Worm (Caenorhabditis elegans) whole organism, young adult: Measurements from ENCODE around the gene pik-1.

Experiments used
- B0261.1 ChIP-seq: sonication (generic microtip); optimal IDR thresholded peaks from 2 replicates; lab custom pipeline; 2016; ENCODE audit warnings: mild to moderate bottlenecking, missing genetic modification characterization, moderate library complexity, missing compliant biosample characterization
- Y56A3A.18 ChIP-seq: fragments of 200-800 bp; sonication (Bioruptor generic); IDR thresholded peaks from 2 replicates; pipeline ENCODE4 v1.3.6; 2022; ENCODE audit warnings: missing genetic modification reagents, missing genetic modification characterization, missing compliant biosample characterization
- atf-7 ChIP-seq: sonication (generic microtip); optimal IDR thresholded peaks from 2 replicates; lab custom pipeline; 2017; ENCODE audit warnings: mild to moderate bottlenecking, missing genetic modification characterization, missing compliant biosample characterization
- bed-1 ChIP-seq: fragments of 200-800 bp; sonication (Bioruptor generic); IDR thresholded peaks from 2 replicates; pipeline ENCODE4 v1.3.6; 2022; ENCODE audit warnings: missing genetic modification reagents, missing genetic modification characterization, missing compliant biosample characterization
- cebp-2 ChIP-seq: fragments of 200-800 bp; sonication (Bioruptor generic); IDR thresholded peaks from 2 replicates; pipeline ENCODE4 v1.3.6; 2022; ENCODE audit warnings: missing genetic modification characterization, missing compliant biosample characterization
- ceh-40 ChIP-seq: fragments of 200-800 bp; sonication (Bioruptor generic); IDR thresholded peaks from 2 replicates; pipeline ENCODE4 v1.3.6; 2022; ENCODE audit warnings: missing genetic modification characterization, missing compliant biosample characterization
- dox-1 ChIP-seq: fragments of 200-800 bp; sonication (Bioruptor generic); IDR thresholded peaks from 2 replicates; pipeline ENCODE4 v1.3.6; 2022; ENCODE audit warnings: missing genetic modification reagents, missing genetic modification characterization, missing compliant biosample characterization
- egrh-3 ChIP-seq: fragments of 200-800 bp; sonication (Bioruptor generic); IDR thresholded peaks from 2 replicates; pipeline ENCODE4 v1.3.6; 2022; ENCODE audit warnings: missing genetic modification reagents, missing genetic modification characterization, missing compliant biosample characterization
- hmg-1.2 ChIP-seq: fragments of 200-800 bp; sonication (Bioruptor generic); IDR thresholded peaks from 2 replicates; pipeline ENCODE4 v1.3.6; 2022; ENCODE audit warnings: missing genetic modification reagents, missing genetic modification characterization, missing compliant biosample characterization
- hmg-20 ChIP-seq: fragments of 200-800 bp; sonication (Bioruptor generic); IDR thresholded peaks from 2 replicates; pipeline ENCODE4 v1.3.6; 2022; ENCODE audit warnings: missing genetic modification reagents, missing genetic modification characterization, missing compliant biosample characterization
- hsf-1 ChIP-seq: fragments of 200-800 bp; sonication (Bioruptor generic); IDR thresholded peaks from 2 replicates; pipeline ENCODE4 v1.3.6; 2022; ENCODE audit warnings: missing genetic modification reagents, missing genetic modification characterization, missing compliant biosample characterization
- lag-1 ChIP-seq: fragments of 200-800 bp; sonication (Bioruptor generic); IDR thresholded peaks from 2 replicates; pipeline ENCODE4 v1.3.6; 2022; ENCODE audit warnings: missing genetic modification reagents, missing genetic modification characterization, missing compliant biosample characterization
- lir-1 ChIP-seq: fragments of 200-800 bp; sonication (Bioruptor generic); conservative IDR thresholded peaks from 2 replicates; pipeline ENCODE4 v1.3.6; 2022; ENCODE audit warnings: missing genetic modification reagents, missing genetic modification characterization, missing compliant biosample characterization
- madf-10 ChIP-seq: sonication (generic microtip); optimal IDR thresholded peaks from 2 replicates; lab custom pipeline; 2016; ENCODE audit warnings: mild to moderate bottlenecking, missing genetic modification characterization, missing compliant biosample characterization
- madf-3 ChIP-seq: fragments of 200-800 bp; sonication (Bioruptor generic); IDR thresholded peaks from 2 replicates; pipeline ENCODE4 v1.3.6; 2022; ENCODE audit warnings: missing genetic modification reagents, missing genetic modification characterization, missing compliant biosample characterization
- madf-6 ChIP-seq: fragments of 200-800 bp; sonication (Bioruptor generic); IDR thresholded peaks from 2 replicates; pipeline ENCODE4 v1.3.6; 2022; ENCODE audit warnings: missing genetic modification reagents, missing genetic modification characterization, missing compliant biosample characterization
- mes-4 ChIP-seq: sonication (generic microtip); optimal IDR thresholded peaks from 2 replicates; lab custom pipeline; 2016; ENCODE audit warnings: missing genotype, missing genetic modification characterization, missing compliant biosample characterization
- nhr-179 ChIP-seq: sonication (generic microtip); optimal IDR thresholded peaks from 2 replicates; lab custom pipeline; 2016; ENCODE audit warnings: mild to moderate bottlenecking, missing genetic modification characterization, missing compliant biosample characterization
- snpc-1.1 ChIP-seq: sonication (generic microtip); optimal IDR thresholded peaks from 2 replicates; lab custom pipeline; 2017; ENCODE audit warnings: missing genetic modification characterization, mild to moderate bottlenecking, missing compliant biosample characterization, antibody characterized with exemption, moderate library complexity, missing genotype, missing genetic modification reagents; ENCODE audit not compliant: insufficient read depth
- unc-130 ChIP-seq: sonication (generic microtip); optimal IDR thresholded peaks from 2 replicates; lab custom pipeline; 2016; ENCODE audit warnings: missing genetic modification reagents, missing genetic modification characterization, missing compliant biosample characterization
- zfh-2 ChIP-seq: fragments of 200-800 bp; sonication (Bioruptor generic); conservative IDR thresholded peaks from 2 replicates; pipeline ENCODE4 v1.3.6; 2022; ENCODE audit warnings: missing genetic modification reagents, missing genetic modification characterization, missing compliant biosample characterization
- ztf-25 ChIP-seq: fragments of 200-800 bp; sonication (Bioruptor generic); IDR thresholded peaks from 2 replicates; pipeline ENCODE4 v1.3.6; 2022; ENCODE audit warnings: missing genetic modification reagents, missing genetic modification characterization, missing compliant biosample characterization
- ztf-28 ChIP-seq: fragments of 200-800 bp; sonication (Bioruptor generic); IDR thresholded peaks from 2 replicates; pipeline ENCODE4 v1.3.6; 2022; ENCODE audit warnings: missing genetic modification reagents, missing genetic modification characterization, missing compliant biosample characterization
- ztf-6 ChIP-seq: fragments of 200-800 bp; sonication (Bioruptor generic); IDR thresholded peaks from 2 replicates; pipeline ENCODE4 v1.3.6; 2022; ENCODE audit warnings: missing genetic modification reagents, missing genetic modification characterization, missing compliant biosample characterization

The pik-1 gene

ce11 chrIV:13463889-13464288, 48.0 kb downstream of the pik-1 start (continued):
- TF ChIP-seq Y56A3A.18 (GFP tag; lab: Robert Waterston, UW) (0 out of 2 replicates have a peak, but pooled peaks have one; percentile 58), bed-1 (GFP tag; lab: Robert Waterston, UW) (peak; percentile 89; the same call in 1 of the 2 replicates), lag-1 (GFP tag; lab: Robert Waterston, UW) (peak; percentile 8; the same call in 1 of the 2 replicates), madf-6 (GFP tag; lab: Robert Waterston, UW) (peak; percentile 72)

DNA sequence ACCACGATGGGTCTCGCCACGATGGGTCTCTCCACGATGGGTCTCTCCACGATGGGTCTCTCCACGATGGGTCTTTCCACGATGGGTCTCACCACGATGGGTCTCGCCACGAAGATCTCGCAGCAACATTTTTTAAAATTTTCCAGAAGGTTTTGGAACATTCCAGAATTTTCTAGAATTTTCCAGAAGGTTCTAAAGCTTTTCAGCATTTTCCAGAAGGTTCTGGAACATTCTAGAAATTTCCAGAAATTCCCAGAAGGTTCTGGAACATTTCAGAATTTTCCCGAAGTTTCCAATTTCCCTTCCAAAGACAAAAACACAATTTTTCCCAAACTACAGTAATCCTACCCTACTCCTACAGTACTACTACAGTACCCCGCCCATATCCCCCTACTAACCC, 48.8 kb downstream of the pik-1 start:
- TF ChIP-seq dox-1 (GFP tag; lab: Robert Waterston, UW) = 0 out of 2 replicates have a peak, but pooled peaks have one; percentile 6
- peak; percentile 95 for TF ChIP-seq hsf-1 (GFP tag; lab: Robert Waterston, UW)
- TF ChIP-seq egrh-3 = peak; percentile 28; the same call in 1 of the 2 replicates
- TF ChIP-seq cebp-2 (GFP tag; lab: Robert Waterston, UW) = 0 out of 2 replicates have a peak, but pooled peaks have one; percentile 47

ce11 chrIV:13465797-13466196, 50.0 kb downstream of the pik-1 start, which contains the start of gene fezf-1:
TSS of gene fezf-1 (plus strand) at chrIV:13466097.
- TF ChIP-seq lir-1 (GFP tag; lab: Robert Waterston, UW) = no peak
- TF ChIP-seq atf-7 (tag; lab: Kevin White, UChicago) = no peak
- no peak for TF ChIP-seq B0261.1
- TF ChIP-seq Y56A3A.18 (GFP tag; lab: Robert Waterston, UW) = no peak
- no peak for TF ChIP-seq ztf-28 (GFP tag; lab: Robert Waterston, UW)
- no peak for TF ChIP-seq ztf-6 (GFP tag; lab: Robert Waterston, UW)
- no peak for TF ChIP-seq mes-4 (tag; lab: Kevin White, UChicago)
- no peak for TF ChIP-seq snpc-1.1 (tag; lab: Kevin White, UChicago)
- no peak for TF ChIP-seq ztf-25 (GFP tag; lab: Robert Waterston, UW)
- no peak for TF ChIP-seq nhr-179 (tag; lab: Kevin White, UChicago)
- no peak for TF ChIP-seq madf-10 (tag; lab: Kevin White, UChicago)
- TF ChIP-seq hmg-1.2 (GFP tag; lab: Robert Waterston, UW) = no peak
- TF ChIP-seq zfh-2 (GFP tag; lab: Robert Waterston, UW) = no peak
- no peak for TF ChIP-seq hsf-1 (GFP tag; lab: Robert Waterston, UW)
- no peak for TF ChIP-seq ceh-40 (GFP tag; lab: Robert Waterston, UW)
- no peak for TF ChIP-seq madf-6 (GFP tag; lab: Robert Waterston, UW)
- no peak for TF ChIP-seq hmg-20 (GFP tag; lab: Robert Waterston, UW)
- TF ChIP-seq unc-130 (GFP tag; lab: Kevin White, UChicago) = no peak
- no peak for TF ChIP-seq madf-3 (GFP tag; lab: Robert Waterston, UW)
